Fruit fly (Drosophila melanogaster) whole organism, embryonic: ENCODE results near the gene mRpL13.

Source experiments
- Awh ChIP-seq: fragments of 200-800 bp; sonication (Bioruptor generic); IDR thresholded peaks from 2 replicates; pipeline ENCODE4, ENCODE4 v1.3.6; 2022; ENCODE audit warnings: missing biosample characterization, missing genetic modification characterization
- CG10209 ChIP-seq: fragments of 200-800 bp; sonication (Bioruptor generic); optimal IDR thresholded peaks from 3 replicates; lab custom pipeline; 2017; ENCODE audit warnings: missing biosample characterization, mild to moderate bottlenecking, missing genetic modification characterization, missing genetic modification reagents
- CG10543 ChIP-seq: fragments of 200-800 bp; sonication (Bioruptor generic); optimal IDR thresholded peaks from 3 replicates; lab custom pipeline; 2017; ENCODE audit warnings: missing biosample characterization, mild to moderate bottlenecking, missing genetic modification characterization, moderate library complexity
- CG10565 ChIP-seq: fragments of 200-800 bp; sonication (Bioruptor generic); optimal IDR thresholded peaks from 3 replicates; lab custom pipeline; 2016; ENCODE audit warnings: missing biosample characterization, mild to moderate bottlenecking, missing genetic modification characterization
- CG11398 ChIP-seq: fragments of 200-800 bp; sonication (Bioruptor generic); optimal IDR thresholded peaks from 2 replicates; lab custom pipeline; 2016; ENCODE audit warnings: missing biosample characterization, missing genetic modification characterization
- CG12236 ChIP-seq: fragments of 200-800 bp; sonication (Bioruptor generic); optimal IDR thresholded peaks from 2 replicates; lab custom pipeline; 2016; ENCODE audit warnings: missing biosample characterization, missing genetic modification characterization
- CG13287 ChIP-seq: fragments of 200-800 bp; sonication (Bioruptor generic); IDR thresholded peaks from 2 replicates; pipeline ENCODE4 v1.3.6; 2022; ENCODE audit warnings: missing biosample characterization, missing genetic modification characterization; ENCODE audit not compliant: partially characterized antibody
- CG15479 ChIP-seq: fragments of 200-800 bp; sonication (Bioruptor generic); optimal IDR thresholded peaks from 3 replicates; lab custom pipeline; 2019; ENCODE audit warnings: missing biosample characterization, mild to moderate bottlenecking, missing genetic modification characterization, moderate library complexity
- CG1603 ChIP-seq: fragments of 200-800 bp; sonication (Bioruptor generic); optimal IDR thresholded peaks from 2 replicates; lab custom pipeline; 2019; ENCODE audit warnings: missing biosample characterization, mild to moderate bottlenecking, missing genetic modification characterization, moderate library complexity
- CG16779 ChIP-seq: fragments of 200-800 bp; sonication (Bioruptor generic); IDR thresholded peaks from 2 replicates; pipeline ENCODE4 v1.3.6; 2022; ENCODE audit warnings: missing biosample characterization, missing genetic modification characterization
- CG18476 ChIP-seq: fragments of 200-800 bp; sonication (Bioruptor generic); optimal IDR thresholded peaks from 2 replicates; lab custom pipeline; 2016; ENCODE audit warnings: missing biosample characterization, mild to moderate bottlenecking, missing genetic modification characterization
- CG18619 ChIP-seq: fragments of 200-800 bp; sonication (Bioruptor generic); optimal IDR thresholded peaks from 3 replicates; lab custom pipeline; 2017; ENCODE audit warnings: missing biosample characterization, mild to moderate bottlenecking, missing genetic modification characterization
- CG18764 ChIP-seq: fragments of 200-800 bp; sonication (Bioruptor generic); optimal IDR thresholded peaks from 3 replicates; lab custom pipeline; 2016; ENCODE audit warnings: missing biosample characterization, missing genetic modification characterization
- CG4730 ChIP-seq: fragments of 200-800 bp; sonication (Bioruptor generic); IDR thresholded peaks from 2 replicates; pipeline ENCODE4 v1.3.6; 2022; ENCODE audit warnings: missing biosample characterization, missing genetic modification characterization
- CG8478 ChIP-seq: fragments of >200 bp; optimal IDR thresholded peaks from 2 replicates; lab custom pipeline; 2018
- CG8765 ChIP-seq: fragments of 200-800 bp; sonication (Bioruptor generic); IDR thresholded peaks from 2 replicates; pipeline ENCODE4 v1.3.6; 2022; ENCODE audit warnings: missing biosample characterization, missing genetic modification characterization
- CG9817 ChIP-seq: fragments of 200-800 bp; sonication (Bioruptor generic); optimal IDR thresholded peaks from 2 replicates; lab custom pipeline; 2018; ENCODE audit warnings: missing biosample characterization, mild to moderate bottlenecking, missing genetic modification characterization, moderate library complexity
- Camta ChIP-seq: fragments of 200-800 bp; sonication (Bioruptor generic); optimal IDR thresholded peaks from 2 replicates; lab custom pipeline; 2016; ENCODE audit warnings: missing biosample characterization, missing genetic modification characterization
- CkIIα-i1 ChIP-seq: fragments of 200-800 bp; sonication (Bioruptor generic); IDR thresholded peaks from 2 replicates; pipeline ENCODE4 v1.3.6; 2022; ENCODE audit warnings: missing biosample characterization, missing genetic modification characterization
- Dbx ChIP-seq: fragments of 200-800 bp; sonication (Bioruptor generic); IDR thresholded peaks from 3 replicates; pipeline ENCODE4 v1.3.6; 2022; ENCODE audit warnings: missing biosample characterization, missing genetic modification characterization
- Dek ChIP-seq: fragments of 200-800 bp; sonication (Bioruptor generic); optimal IDR thresholded peaks from 3 replicates; lab custom pipeline; 2019; ENCODE audit warnings: missing biosample characterization, mild to moderate bottlenecking, missing genetic modification characterization, moderate library complexity
- Dref ChIP-seq: fragments of 200-800 bp; sonication (Bioruptor generic); IDR thresholded peaks from 2 replicates; pipeline ENCODE4 v1.3.6; 2022; ENCODE audit warnings: missing biosample characterization, missing genetic modification characterization
- E2f1 ChIP-seq: fragments of 200-800 bp; sonication (Bioruptor generic); IDR thresholded peaks from 2 replicates; pipeline ENCODE4 v1.3.6; 2022; ENCODE audit warnings: missing biosample characterization, missing genetic modification characterization
- E2f2 ChIP-seq: fragments of 200-800 bp; sonication (Bioruptor generic); IDR thresholded peaks from 2 replicates; pipeline ENCODE4 v1.3.6; 2022; ENCODE audit warnings: missing biosample characterization, missing genetic modification characterization
- H2.0 ChIP-seq: fragments of 200-800 bp; sonication (Bioruptor generic); IDR thresholded peaks from 2 replicates; pipeline ENCODE4 v1.3.6; 2022; ENCODE audit warnings: missing biosample characterization, missing genetic modification characterization
- MBD-R2 ChIP-seq: fragments of 200-800 bp; sonication (Bioruptor generic); IDR thresholded peaks from 2 replicates; pipeline ENCODE4 v1.3.6; 2022; ENCODE audit warnings: missing biosample characterization, missing genetic modification characterization
- Neu2 ChIP-seq: fragments of 200-800 bp; sonication (Bioruptor generic); optimal IDR thresholded peaks from 3 replicates; lab custom pipeline; 2016; ENCODE audit warnings: missing biosample characterization, missing genetic modification characterization, borderline replicate concordance
- Nf-YC ChIP-seq: fragments of 200-800 bp; optimal IDR thresholded peaks from 3 replicates; lab custom pipeline; 2019; ENCODE audit warnings: missing biosample characterization, mild to moderate bottlenecking, missing genetic modification characterization, moderate library complexity
- Ravus ChIP-seq: fragments of 200-800 bp; sonication (Bioruptor generic); IDR thresholded peaks from 2 replicates; pipeline ENCODE4 v1.3.6; 2022; ENCODE audit warnings: missing biosample characterization, missing genetic modification characterization
- Scr ChIP-seq: fragments of 200-800 bp; sonication (Bioruptor generic); IDR thresholded peaks from 2 replicates; pipeline ENCODE4 v1.3.6; 2022; ENCODE audit warnings: missing biosample characterization, missing genetic modification characterization; ENCODE audit not compliant: partially characterized antibody
- Sox100B ChIP-seq: fragments of 200-800 bp; sonication (Bioruptor generic); optimal IDR thresholded peaks from 3 replicates; lab custom pipeline; 2018; ENCODE audit warnings: missing biosample characterization, mild to moderate bottlenecking, missing genetic modification characterization
- Sry-δ ChIP-seq: fragments of 200-800 bp; sonication (Bioruptor generic); optimal IDR thresholded peaks from 2 replicates; lab custom pipeline; 2016; ENCODE audit warnings: missing biosample characterization, missing genetic modification characterization
- Vsx1 ChIP-seq: fragments of 200-800 bp; sonication (Bioruptor generic); optimal IDR thresholded peaks from 2 replicates; lab custom pipeline; 2017; ENCODE audit warnings: missing biosample characterization, mild to moderate bottlenecking, missing genetic modification characterization, missing genetic modification reagents
- ap ChIP-seq: fragments of 200-800 bp; sonication (Bioruptor generic); IDR thresholded peaks from 2 replicates; pipeline ENCODE4 v1.3.6; 2022; ENCODE audit warnings: missing biosample characterization, missing genetic modification characterization
- br ChIP-seq: fragments of >200 bp; optimal IDR thresholded peaks from 2 replicates; lab custom pipeline; 2017
- caup ChIP-seq: fragments of 200-800 bp; sonication (Bioruptor generic); optimal IDR thresholded peaks from 3 replicates; lab custom pipeline; 2017; ENCODE audit warnings: missing biosample characterization, mild to moderate bottlenecking, missing genetic modification characterization, moderate library complexity; ENCODE audit not compliant: severe bottlenecking
- ci ChIP-seq: fragments of 200-800 bp; sonication (Bioruptor generic); IDR thresholded peaks from 3 replicates; pipeline ENCODE4 v1.3.6; 2022; ENCODE audit warnings: missing biosample characterization, missing genetic modification characterization
- dan ChIP-seq: fragments of 200-800 bp; sonication (Bioruptor generic); IDR thresholded peaks from 2 replicates; pipeline ENCODE4 v1.3.6; 2022; ENCODE audit warnings: missing biosample characterization, missing genetic modification characterization
- dmrt99B ChIP-seq: fragments of 200-800 bp; sonication (Bioruptor generic); optimal IDR thresholded peaks from 2 replicates; lab custom pipeline; 2018; ENCODE audit warnings: missing biosample characterization, mild to moderate bottlenecking, missing genetic modification characterization, moderate library complexity
- ftz-f1 ChIP-seq: fragments of 200-800 bp; sonication (Bioruptor generic); optimal IDR thresholded peaks from 2 replicates; lab custom pipeline; 2016; ENCODE audit warnings: missing biosample characterization, missing genetic modification characterization
- gcm ChIP-seq: fragments of 200-800 bp; sonication (Bioruptor generic); optimal IDR thresholded peaks from 2 replicates; lab custom pipeline; 2019; ENCODE audit warnings: missing biosample characterization, mild to moderate bottlenecking, missing genetic modification characterization, moderate library complexity
- hb ChIP-seq: fragments of 200-800 bp; sonication (Bioruptor generic); IDR thresholded peaks from 3 replicates; pipeline ENCODE4 v1.3.6; 2022; ENCODE audit warnings: missing biosample characterization, missing genetic modification characterization; ENCODE audit not compliant: partially characterized antibody
- ken ChIP-seq: fragments of 200-800 bp; sonication (Bioruptor generic); IDR thresholded peaks from 3 replicates; pipeline ENCODE4 v1.3.6; 2022; ENCODE audit warnings: missing biosample characterization, missing genetic modification characterization
- klu ChIP-seq: fragments of 200-800 bp; sonication (Bioruptor generic); IDR thresholded peaks from 2 replicates; pipeline ENCODE4 v1.3.6; 2022; ENCODE audit warnings: missing biosample characterization, missing genetic modification characterization
- lola ChIP-seq, 3 experiments: fragments of >200 bp in 2 of 3; fragments of 200-800 bp in 1 of 3; sonication (Bioruptor generic) in 1 of 3; optimal IDR thresholded peaks; 2 replicates each; lab custom pipeline; 2017 to 2019; ENCODE audit warnings: missing biosample characterization in 3 of 3, missing genetic modification characterization in 3 of 3, mild to moderate bottlenecking in 1 of 3, moderate library complexity in 1 of 3
- lov ChIP-seq, 2 experiments: fragments of 200-800 bp in 1 of 2; fragments of >200 bp in 1 of 2; sonication (Bioruptor generic) in 1 of 2; IDR thresholded peaks in 1 of 2; optimal IDR thresholded peaks in 1 of 2; 2 replicates in 1 of 2; 3 replicates in 1 of 2; pipeline versions ENCODE4 v1.3.6 to Lab custom; 2017 to 2022; ENCODE audit warnings: missing biosample characterization in 1 of 2, missing genetic modification characterization in 1 of 2
- pb ChIP-seq: fragments of 200-800 bp; sonication (Bioruptor generic); optimal IDR thresholded peaks from 3 replicates; lab custom pipeline; 2016; ENCODE audit warnings: missing biosample characterization, missing genetic modification characterization
- psq ChIP-seq: fragments of 200-800 bp; sonication (Bioruptor generic); optimal IDR thresholded peaks from 2 replicates; lab custom pipeline; 2017; ENCODE audit warnings: missing biosample characterization, missing genetic modification characterization
- slbo ChIP-seq: fragments of 200-800 bp; sonication (Bioruptor generic); IDR thresholded peaks from 2 replicates; pipeline ENCODE4 v1.3.6; 2022; ENCODE audit warnings: missing biosample characterization, missing genetic modification characterization
- ssp ChIP-seq: fragments of 200-800 bp; sonication (Bioruptor generic); IDR thresholded peaks from 2 replicates; pipeline ENCODE4 v1.3.6; 2022; ENCODE audit warnings: missing biosample characterization, missing genetic modification characterization

The mRpL13 gene

DNA sequence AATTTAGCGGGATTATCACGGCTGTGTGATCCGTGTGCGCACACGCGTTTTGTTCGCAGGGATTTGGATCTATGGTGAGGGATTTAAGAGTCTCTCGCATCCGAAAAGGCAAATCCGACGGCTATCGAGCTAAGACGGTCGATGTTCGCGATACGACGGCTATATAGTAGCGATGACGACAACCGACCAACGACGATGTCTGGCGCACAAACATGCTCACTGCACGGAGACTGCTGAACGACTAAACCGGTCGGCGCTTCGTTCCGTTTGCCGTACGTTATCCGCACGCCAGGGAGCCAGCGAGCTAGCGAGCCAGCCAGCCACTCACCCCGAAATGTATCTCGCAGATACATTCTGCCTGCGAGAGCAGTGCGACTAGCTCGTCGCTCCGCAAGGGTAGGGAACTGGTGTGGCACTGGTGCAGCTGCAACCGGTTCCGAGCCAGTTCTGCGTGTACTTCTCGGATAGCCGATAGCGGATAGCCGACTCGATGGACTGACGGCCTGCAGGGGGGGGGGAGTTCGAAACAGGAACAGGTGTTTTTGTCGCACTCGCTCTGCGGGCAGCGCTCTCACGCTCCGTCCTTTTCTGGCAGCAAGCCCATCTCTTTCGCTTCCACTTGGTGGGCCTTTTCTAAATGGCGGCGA, 22.1 kb upstream of the mRpL13 start, which contains the start of gene tup (continued):
- TF ChIP-seq caup (peak; percentile 23), klu (GFP tag; lab: Robert Waterston, UW) (no peak), psq (GFP tag; lab: Kevin White, UChicago) (no peak), CG10543 (GFP tag; lab: Kevin White, UChicago) (peak; percentile 71), ssp (GFP tag; lab: Robert Waterston, UW) (no peak), ftz-f1 (GFP tag; lab: Kevin White, UChicago) (peak; percentile 52), slbo (GFP tag; lab: Robert Waterston, UW) (no peak), Dek (no peak), H2.0 (no peak), E2f1 (GFP tag; lab: Robert Waterston, UW) (no peak), CG18476 (GFP tag; lab: Kevin White, UChicago) (no peak), Neu2 (GFP tag; lab: Kevin White, UChicago) (no peak), lola (GFP tag; optimal IDR thresholded peaks at IDR 0.05; lab: Kevin White, UChicago) (no peak), CG4730 (GFP tag; lab: Robert Waterston, UW) (no peak), CG15479 (GFP tag; lab: Kevin White, UChicago) (no peak), CG18619 (GFP tag; lab: Kevin White, UChicago) (no peak), lov (optimal IDR thresholded peaks at IDR 0.05; lab: Kevin White, UChicago) (no peak), lov (GFP tag; IDR thresholded peaks at IDR 0.05; lab: Robert Waterston, UW) (0 out of 3 replicates have a peak, but pooled peaks have one; percentile 63), CG8765 (GFP tag; lab: Robert Waterston, UW) (no peak), CG18764 (GFP tag; lab: Kevin White, UChicago) (no peak), Awh (GFP tag; lab: Robert Waterston, UW) (peak; percentile 17; the same call in 1 of the 2 replicates), pb (GFP tag; lab: Kevin White, UChicago) (no peak), CG10209 (no peak), MBD-R2 (GFP tag; lab: Robert Waterston, UW) (no peak), Camta (GFP tag; lab: Kevin White, UChicago) (no peak), CG13287 (peak; percentile 32; the same call in 1 of the 2 replicates), gcm (GFP tag; lab: Kevin White, UChicago) (peak; percentile 77), Dbx (no peak), CG10565 (GFP tag; lab: Kevin White, UChicago) (no peak), CG9817 (tag; lab: Kevin White, UChicago) (no peak), E2f2 (GFP tag; lab: Robert Waterston, UW) (0 out of 2 replicates have a peak, but pooled peaks have one; percentile 12), Sry-δ (GFP tag; lab: Kevin White, UChicago) (no peak), Nf-YC (peak; percentile 99), CkIIα-i1 (GFP tag; lab: Robert Waterston, UW) (no peak), br (lab: Kevin White, UChicago) (no peak), CG12236 (GFP tag; lab: Kevin White, UChicago) (no peak), ap (no peak), hb (GFP tag; lab: Robert Waterston, UW) (no peak), CG11398 (no peak), Vsx1 (no peak), CG8478 (lab: Kevin White, UChicago) (peak; percentile 96), Sox100B (GFP tag; lab: Kevin White, UChicago) (no peak), dan (GFP tag; lab: Robert Waterston, UW) (no peak), ci (GFP tag; lab: Robert Waterston, UW) (peak; percentile 73; the same call in 2 of the 3 replicates), ken (GFP tag; lab: Robert Waterston, UW) (no peak), CG16779 (GFP tag; lab: Robert Waterston, UW) (no peak), Ravus (GFP tag; lab: Robert Waterston, UW) (no peak), CG1603 (no peak), Scr (GFP tag; lab: Robert Waterston, UW) (peak; percentile 45), Dref (GFP tag; lab: Robert Waterston, UW) (no peak), dmrt99B (tag; lab: Kevin White, UChicago) (no peak)
